Fruit fly (Drosophila melanogaster) whole organism, embryonic: ENCODE measurements around the gene Sry-alpha.

Experiments
- Atf3 ChIP-seq: fragments of 200-800 bp; sonication (Bioruptor generic); optimal IDR thresholded peaks from 3 replicates; lab custom pipeline; 2016; ENCODE audit warnings: missing biosample characterization, missing genetic modification characterization
- BEAF-32 ChIP-seq: fragments of 200-800 bp; sonication (Bioruptor generic); optimal IDR thresholded peaks from 3 replicates; lab custom pipeline; 2017; ENCODE audit warnings: missing biosample characterization, missing genetic modification characterization, mild to moderate bottlenecking, moderate library complexity, missing genetic modification reagents
- CG10267 ChIP-seq: fragments of 200-800 bp; sonication (Bioruptor generic); optimal IDR thresholded peaks from 2 replicates; lab custom pipeline; 2018; ENCODE audit warnings: missing biosample characterization, mild to moderate bottlenecking, missing genetic modification characterization, moderate library complexity
- CG14441 ChIP-seq: fragments of 200-800 bp; sonication (Bioruptor generic); IDR thresholded peaks from 2 replicates; pipeline ENCODE4 v1.3.6; 2022; ENCODE audit warnings: missing biosample characterization, missing genetic modification characterization
- CG15011 ChIP-seq: fragments of 200-800 bp; sonication (Bioruptor generic); optimal IDR thresholded peaks from 3 replicates; lab custom pipeline; 2018; ENCODE audit warnings: missing biosample characterization, mild to moderate bottlenecking, missing genetic modification characterization
- CG18599 ChIP-seq: fragments of 200-800 bp; sonication (Bioruptor generic); optimal IDR thresholded peaks from 3 replicates; lab custom pipeline; 2017; ENCODE audit warnings: missing biosample characterization, missing genetic modification characterization, mild to moderate bottlenecking, moderate library complexity, missing genetic modification reagents
- CG2712 ChIP-seq: fragments of 200-800 bp; optimal IDR thresholded peaks from 3 replicates; lab custom pipeline; 2019; ENCODE audit warnings: missing biosample characterization, mild to moderate bottlenecking, missing genetic modification characterization, moderate library complexity
- CG3838 ChIP-seq: fragments of 200-800 bp; sonication (Bioruptor generic); optimal IDR thresholded peaks from 3 replicates; lab custom pipeline; 2016; ENCODE audit warnings: missing biosample characterization, missing genetic modification characterization
- CG4282 ChIP-seq: fragments of 200-800 bp; sonication (Bioruptor generic); optimal IDR thresholded peaks from 2 replicates; lab custom pipeline; 2016; ENCODE audit warnings: missing biosample characterization, missing genetic modification characterization
- CG4820 ChIP-seq: fragments of 200-800 bp; sonication (Bioruptor generic); optimal IDR thresholded peaks from 3 replicates; lab custom pipeline; 2016; ENCODE audit warnings: missing biosample characterization, missing genetic modification characterization
- CG4854 ChIP-seq: fragments of 200-800 bp; sonication (Bioruptor generic); optimal IDR thresholded peaks from 2 replicates; lab custom pipeline; 2016; ENCODE audit warnings: missing biosample characterization, missing genetic modification characterization, inconsistent platforms
- CG7271 ChIP-seq: fragments of 200-800 bp; sonication (Bioruptor generic); optimal IDR thresholded peaks from 2 replicates; lab custom pipeline; 2018; ENCODE audit warnings: missing biosample characterization, mild to moderate bottlenecking, missing genetic modification characterization, moderate library complexity
- CG8281 ChIP-seq: fragments of 200-800 bp; sonication (Bioruptor generic); optimal IDR thresholded peaks from 2 replicates; lab custom pipeline; 2018; ENCODE audit warnings: missing biosample characterization, mild to moderate bottlenecking, missing genetic modification characterization, moderate library complexity
- CG9817 ChIP-seq: fragments of 200-800 bp; sonication (Bioruptor generic); optimal IDR thresholded peaks from 2 replicates; lab custom pipeline; 2018; ENCODE audit warnings: missing biosample characterization, mild to moderate bottlenecking, missing genetic modification characterization, moderate library complexity
- D19A ChIP-seq: fragments of 200-800 bp; optimal IDR thresholded peaks from 3 replicates; lab custom pipeline; 2019; ENCODE audit warnings: missing biosample characterization, mild to moderate bottlenecking, missing genetic modification characterization, moderate library complexity
- Dip2 ChIP-seq: fragments of 200-800 bp; sonication (Bioruptor generic); IDR thresholded peaks from 2 replicates; pipeline ENCODE4 v1.3.6; 2022; ENCODE audit warnings: missing biosample characterization, missing genetic modification characterization
- Dll ChIP-seq: fragments of 200-800 bp; sonication (Bioruptor generic); IDR thresholded peaks from 4 replicates; pipeline ENCODE4 v1.3.6; 2022; ENCODE audit warnings: missing biosample characterization, missing genetic modification characterization; ENCODE audit not compliant: partially characterized antibody
- Gsc ChIP-seq: fragments of 200-800 bp; sonication (Bioruptor generic); IDR thresholded peaks from 2 replicates; pipeline ENCODE4 v1.3.6; 2022; ENCODE audit warnings: missing biosample characterization, missing genetic modification characterization
- Hr3 ChIP-seq: fragments of 200-800 bp; sonication (Bioruptor generic); optimal IDR thresholded peaks from 3 replicates; lab custom pipeline; 2016; ENCODE audit warnings: missing biosample characterization, missing genetic modification characterization
- Hr78 ChIP-seq, 2 experiments: fragments of 200-800 bp in 1 of 2; fragments of >200 bp in 1 of 2; sonication (Bioruptor generic) in 1 of 2; optimal IDR thresholded peaks; 2 replicates each; lab custom pipeline; 2017 to 2019; ENCODE audit warnings: missing biosample characterization in 2 of 2, missing genetic modification characterization in 2 of 2, mild to moderate bottlenecking in 1 of 2, moderate library complexity in 1 of 2
- Hsf ChIP-seq: fragments of 200-800 bp; sonication (Bioruptor generic); optimal IDR thresholded peaks from 3 replicates; lab custom pipeline; 2016; ENCODE audit warnings: missing biosample characterization, missing genetic modification characterization
- Lpt ChIP-seq: fragments of >200 bp; optimal IDR thresholded peaks from 2 replicates; lab custom pipeline; 2018; ENCODE audit warnings: missing biosample characterization, missing genetic modification characterization
- NC2β ChIP-seq: fragments of 200-800 bp; sonication (Bioruptor generic); optimal IDR thresholded peaks from 2 replicates; lab custom pipeline; 2016; ENCODE audit warnings: missing biosample characterization, missing genetic modification characterization
- Optix ChIP-seq: fragments of 200-800 bp; sonication (Bioruptor generic); IDR thresholded peaks from 3 replicates; pipeline ENCODE4 v1.3.6; 2022; ENCODE audit warnings: missing biosample characterization, missing genetic modification characterization
- Rx ChIP-seq: fragments of 200-800 bp; sonication (Bioruptor generic); IDR thresholded peaks from 2 replicates; pipeline ENCODE4 v1.3.6; 2022; ENCODE audit warnings: missing biosample characterization, missing genetic modification characterization
- Six4 ChIP-seq: fragments of 200-800 bp; sonication (Bioruptor generic); optimal IDR thresholded peaks from 2 replicates; lab custom pipeline; 2016; ENCODE audit warnings: missing biosample characterization, missing genetic modification characterization
- Taf1 ChIP-seq: fragments of 200-800 bp; sonication (Bioruptor generic); IDR thresholded peaks from 2 replicates; pipeline ENCODE4 v1.3.6; 2022; ENCODE audit warnings: missing biosample characterization, missing genetic modification characterization
- Trl ChIP-seq, 3 experiments: fragments of >200 bp in 2 of 3; fragments of 200-800 bp in 1 of 3; sonication (Bioruptor generic) in 1 of 3; optimal IDR thresholded peaks; 2 replicates in 1 of 3; 3 replicates in 2 of 3; lab custom pipeline; 2016 to 2017; ENCODE audit warnings: missing biosample characterization in 1 of 3, missing genetic modification characterization in 1 of 3
- YL-1 ChIP-seq: fragments of 200-800 bp; sonication (Bioruptor generic); optimal IDR thresholded peaks from 3 replicates; lab custom pipeline; 2017; ENCODE audit warnings: missing biosample characterization, mild to moderate bottlenecking, missing genetic modification characterization
- bbx ChIP-seq: fragments of 200-800 bp; sonication (Bioruptor generic); IDR thresholded peaks from 2 replicates; pipeline ENCODE4 v1.3.6; 2022; ENCODE audit warnings: missing biosample characterization, missing genetic modification characterization; ENCODE audit not compliant: partially characterized antibody
- cad ChIP-seq: fragments of >200 bp; optimal IDR thresholded peaks from 2 replicates; lab custom pipeline; 2017; ENCODE audit warnings: missing biosample characterization, missing genetic modification characterization
- chm ChIP-seq: fragments of 200-800 bp; sonication (Bioruptor generic); IDR thresholded peaks from 2 replicates; pipeline ENCODE4 v1.3.6; 2022; ENCODE audit warnings: missing biosample characterization, missing genetic modification characterization
- crc ChIP-seq: fragments of 200-800 bp; sonication (Bioruptor generic); optimal IDR thresholded peaks from 2 replicates; lab custom pipeline; 2016; ENCODE audit warnings: missing biosample characterization, missing genetic modification characterization
- danr ChIP-seq: fragments of 200-800 bp; sonication (Bioruptor generic); IDR thresholded peaks from 2 replicates; pipeline ENCODE4 v1.3.6; 2022; ENCODE audit warnings: missing biosample characterization, missing genetic modification characterization
- dpn ChIP-seq, 2 experiments: fragments of 200-800 bp; sonication (Bioruptor generic); optimal IDR thresholded peaks; 3 replicates each; lab custom pipeline; 2016; ENCODE audit warnings: missing biosample characterization in 2 of 2, missing genetic modification characterization in 2 of 2
- emc ChIP-seq: fragments of 200-800 bp; sonication (Bioruptor generic); optimal IDR thresholded peaks from 2 replicates; lab custom pipeline; 2016; ENCODE audit warnings: missing biosample characterization, missing genetic modification characterization
- h ChIP-seq: fragments of >200 bp; optimal IDR thresholded peaks from 2 replicates; lab custom pipeline; 2017
- ind ChIP-seq: fragments of 200-800 bp; sonication (Bioruptor generic); optimal IDR thresholded peaks from 3 replicates; lab custom pipeline; 2016; ENCODE audit warnings: missing biosample characterization, missing genetic modification characterization
- inv ChIP-seq: fragments of 200-800 bp; sonication (Bioruptor generic); IDR thresholded peaks from 2 replicates; pipeline ENCODE4 v1.3.6; 2022; ENCODE audit warnings: missing biosample characterization, missing genetic modification characterization; ENCODE audit not compliant: partially characterized antibody
- ken ChIP-seq: fragments of 200-800 bp; sonication (Bioruptor generic); IDR thresholded peaks from 3 replicates; pipeline ENCODE4 v1.3.6; 2022; ENCODE audit warnings: missing biosample characterization, missing genetic modification characterization
- lola ChIP-seq, 3 experiments: fragments of >200 bp in 2 of 3; fragments of 200-800 bp in 1 of 3; sonication (Bioruptor generic) in 1 of 3; optimal IDR thresholded peaks; 2 replicates each; lab custom pipeline; 2017 to 2019; ENCODE audit warnings: missing biosample characterization in 3 of 3, missing genetic modification characterization in 3 of 3, mild to moderate bottlenecking in 1 of 3, moderate library complexity in 1 of 3
- nau ChIP-seq: fragments of 200-800 bp; sonication (Bioruptor generic); optimal IDR thresholded peaks from 3 replicates; lab custom pipeline; 2017; ENCODE audit warnings: missing biosample characterization, mild to moderate bottlenecking, missing genetic modification characterization, missing genetic modification reagents
- nmo ChIP-seq: fragments of 200-800 bp; sonication (Bioruptor generic); optimal IDR thresholded peaks from 2 replicates; lab custom pipeline; 2018; ENCODE audit warnings: missing biosample characterization, mild to moderate bottlenecking, missing genetic modification characterization, moderate library complexity
- pho ChIP-seq: fragments of 200-800 bp; sonication (Bioruptor generic); optimal IDR thresholded peaks from 2 replicates; lab custom pipeline; 2016; ENCODE audit warnings: missing biosample characterization, missing genetic modification characterization
- scrt ChIP-seq: fragments of 200-800 bp; sonication (Bioruptor generic); optimal IDR thresholded peaks from 2 replicates; lab custom pipeline; 2018; ENCODE audit warnings: missing biosample characterization, mild to moderate bottlenecking, missing genetic modification characterization, moderate library complexity
- seq ChIP-seq: fragments of 200-800 bp; sonication (Bioruptor generic); IDR thresholded peaks from 2 replicates; pipeline ENCODE4 v1.3.6; 2022; ENCODE audit warnings: missing biosample characterization, missing genetic modification characterization
- tap ChIP-seq: fragments of 200-800 bp; optimal IDR thresholded peaks from 3 replicates; lab custom pipeline; 2019; ENCODE audit warnings: missing biosample characterization, mild to moderate bottlenecking, missing genetic modification characterization, moderate library complexity
- tin ChIP-seq: fragments of 200-800 bp; sonication (Bioruptor generic); optimal IDR thresholded peaks from 3 replicates; lab custom pipeline; 2016; ENCODE audit warnings: missing biosample characterization, missing genetic modification characterization
- tll ChIP-seq, 2 experiments: fragments of 200-800 bp in 1 of 2; fragments of >200 bp in 1 of 2; sonication (Bioruptor generic) in 1 of 2; optimal IDR thresholded peaks; 2 replicates each; lab custom pipeline; 2017 to 2019; ENCODE audit warnings: missing biosample characterization in 2 of 2, missing genetic modification characterization in 2 of 2, mild to moderate bottlenecking in 1 of 2, moderate library complexity in 1 of 2
- vnd ChIP-seq: fragments of 200-800 bp; sonication (Bioruptor generic); IDR thresholded peaks from 3 replicates; pipeline ENCODE4 v1.3.6; 2022; ENCODE audit warnings: missing biosample characterization, missing genetic modification characterization; ENCODE audit not compliant: partially characterized antibody
- zfh2 ChIP-seq: fragments of 200-800 bp; sonication (Bioruptor generic); optimal IDR thresholded peaks from 2 replicates; lab custom pipeline; 2016; ENCODE audit warnings: missing biosample characterization, missing genetic modification characterization

The Sry-alpha gene

DNA sequence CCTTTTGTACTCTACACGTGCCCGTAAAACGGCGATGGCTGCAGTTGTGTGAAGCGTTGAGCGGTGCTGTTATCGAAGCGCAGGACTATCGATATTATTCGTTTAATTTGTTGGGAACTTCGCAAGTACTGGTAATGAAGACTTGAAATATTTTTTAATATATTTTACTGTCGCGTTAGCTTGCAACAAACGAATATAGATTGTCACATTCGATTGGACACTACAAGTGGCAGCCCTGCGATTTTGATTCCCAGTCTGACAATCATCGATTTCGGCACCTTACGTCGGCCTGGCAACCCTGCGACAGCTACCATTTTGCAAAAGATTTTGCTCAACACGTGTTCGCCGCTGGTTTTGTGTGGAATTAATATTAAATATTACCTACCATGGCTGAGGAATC is 34.9 kb upstream of the Sry-alpha start, which contains the start of the genes Nlp and Nph (continued):
- TF ChIP-seq inv (peak; percentile 70), CG9817 (no peak), CG7271 (no peak), scrt (peak; percentile 75), Six4 (GFP tag; lab: Kevin White, UChicago) (no peak), vnd (GFP tag; lab: Robert Waterston, UW) (peak; percentile 75; the same call in 2 of the 3 replicates), zfh2 (GFP tag; lab: Kevin White, UChicago) (no peak), Dll (GFP tag; lab: Robert Waterston, UW) (peak; percentile 96), h (no peak), tll (GFP tag; optimal IDR thresholded peaks at IDR 0.05; lab: Kevin White, UChicago) (no peak), CG4854 (GFP tag; lab: Kevin White, UChicago) (no peak), lola (GFP tag; optimal IDR thresholded peaks at IDR 0.05; lab: Kevin White, UChicago) (no peak), D19A (tag; lab: Kevin White, UChicago) (no peak), Rx (GFP tag; lab: Robert Waterston, UW) (no peak), crc (GFP tag; lab: Kevin White, UChicago) (no peak), CG2712 (peak; percentile 49), seq (GFP tag; lab: Robert Waterston, UW) (no peak), Taf1 (GFP tag; lab: Robert Waterston, UW) (no peak), CG14441 (GFP tag; lab: Robert Waterston, UW) (no peak), NC2β (GFP tag; lab: Kevin White, UChicago) (no peak), nmo (peak; percentile 67), emc (GFP tag; lab: Kevin White, UChicago) (no peak), ken (GFP tag; lab: Robert Waterston, UW) (no peak), Gsc (no peak), CG4820 (GFP tag; lab: Kevin White, UChicago) (no peak), BEAF-32 (peak; percentile 86), Dip2 (GFP tag; lab: Robert Waterston, UW) (no peak), Atf3 (no peak), pho (GFP tag; lab: Kevin White, UChicago) (no peak), Hr3 (GFP tag; lab: Kevin White, UChicago) (no peak), CG10267 (tag; lab: Kevin White, UChicago) (peak; percentile 63), bbx (GFP tag; lab: Robert Waterston, UW) (peak; percentile 76), ind (GFP tag; lab: Kevin White, UChicago) (peak; percentile 13), chm (GFP tag; lab: Robert Waterston, UW) (no peak), Hsf (GFP tag; lab: Kevin White, UChicago) (peak; percentile 36), Lpt (GFP tag; lab: Kevin White, UChicago) (no peak), Trl (optimal IDR thresholded peaks at IDR 0.05; lab: Kevin White, UChicago) (no peak), Trl (GFP tag; optimal IDR thresholded peaks at IDR 0.05; lab: Kevin White, UChicago) (peak; percentile 0), danr (GFP tag; lab: Robert Waterston, UW) (no peak), CG4282 (GFP tag; lab: Kevin White, UChicago) (no peak), tap (no peak), CG15011 (GFP tag; lab: Kevin White, UChicago) (no peak), dpn (GFP tag; optimal IDR thresholded peaks at IDR 0.05; lab: Kevin White, UChicago) (peak; percentile 36 to 41), CG18599 (GFP tag; lab: Kevin White, UChicago) (no peak), nau (GFP tag; lab: Kevin White, UChicago) (no peak), CG8281 (tag; lab: Kevin White, UChicago) (no peak), CG3838 (peak; percentile 10), tin (peak; percentile 43), YL-1 (GFP tag; lab: Kevin White, UChicago) (peak; percentile 93), cad (GFP tag; lab: Kevin White, UChicago) (no peak), Hr78 (GFP tag; optimal IDR thresholded peaks at IDR 0.05; lab: Kevin White, UChicago) (no peak), Optix (GFP tag; lab: Robert Waterston, UW) (no peak)
